Worm (Caenorhabditis elegans) whole organism, young adult: Measurements from ENCODE around the gene dpf-4.
A peak's percentile ranks its signal among the peaks of the same experiment; 100 is the strongest.

ENCODE experiments used
- F33H1.4 ChIP-seq: fragments of 200-800 bp; sonication (Bioruptor generic); IDR thresholded peaks from 2 replicates; pipeline ENCODE4 v1.3.6; 2022; ENCODE audit warnings: missing genetic modification reagents, missing genetic modification characterization, missing compliant biosample characterization
- F39B2.1 ChIP-seq: fragments of 200-800 bp; sonication (Bioruptor generic); IDR thresholded peaks from 2 replicates; pipeline ENCODE4 v1.3.6; 2022; ENCODE audit warnings: missing genetic modification reagents, missing genetic modification characterization, missing compliant biosample characterization
- F49E8.2 ChIP-seq: sonication (generic microtip); optimal IDR thresholded peaks from 3 replicates; lab custom pipeline; 2017; ENCODE audit warnings: missing genetic modification characterization, mild to moderate bottlenecking, missing compliant biosample characterization, antibody characterized with exemption, moderate library complexity; ENCODE audit not compliant: insufficient read depth
- F57A8.1 ChIP-seq: fragments of 200-800 bp; sonication (Bioruptor generic); optimal IDR thresholded peaks from 2 replicates; lab custom pipeline; 2018; ENCODE audit warnings: mild to moderate bottlenecking, missing genetic modification characterization, moderate library complexity, missing compliant biosample characterization
- T07F8.4 ChIP-seq: sonication (generic microtip); optimal IDR thresholded peaks from 2 replicates; lab custom pipeline; 2016; ENCODE audit warnings: mild to moderate bottlenecking, missing genetic modification characterization, moderate library complexity, missing compliant biosample characterization
- T26A5.8 ChIP-seq: sonication (generic microtip); optimal IDR thresholded peaks from 2 replicates; lab custom pipeline; 2016; ENCODE audit warnings: missing genetic modification characterization, missing compliant biosample characterization
- Y67H2A.10 ChIP-seq: fragments of 200-800 bp; sonication (Bioruptor generic); conservative IDR thresholded peaks from 2 replicates; pipeline ENCODE4 v1.3.6; 2022; ENCODE audit warnings: missing genetic modification reagents, missing genetic modification characterization, missing compliant biosample characterization
- Y79H2A.3 ChIP-seq: fragments of 200-800 bp; sonication (Bioruptor generic); conservative IDR thresholded peaks from 2 replicates; pipeline ENCODE4 v1.3.6; 2022; ENCODE audit warnings: missing genetic modification reagents, missing genetic modification characterization, missing compliant biosample characterization
- ama-1 ChIP-seq, 3 experiments: fragments of 150-350 bp in 1 of 3; sonication (generic microtip) in 2 of 3; optimal IDR thresholded peaks; 2 replicates each; lab custom pipeline; 2014 to 2018; ENCODE audit warnings: missing biosample characterization in 2 of 3, missing genetic modification characterization in 2 of 3, missing genetic modification reagents in 2 of 3
- aptf-2 ChIP-seq: fragments of 200-800 bp; sonication (Bioruptor generic); conservative IDR thresholded peaks from 2 replicates; pipeline ENCODE4 v1.3.6; 2022; ENCODE audit warnings: missing genetic modification reagents, missing genetic modification characterization, missing compliant biosample characterization
- atf-7 ChIP-seq: sonication (generic microtip); optimal IDR thresholded peaks from 2 replicates; lab custom pipeline; 2017; ENCODE audit warnings: mild to moderate bottlenecking, missing genetic modification characterization, missing compliant biosample characterization
- attf-3 ChIP-seq: fragments of 200-800 bp; sonication (Bioruptor generic); conservative IDR thresholded peaks from 2 replicates; pipeline ENCODE4 v1.3.6; 2022; ENCODE audit warnings: missing genetic modification reagents, missing genetic modification characterization, missing compliant biosample characterization
- attf-6 ChIP-seq: fragments of 200-800 bp; sonication (Bioruptor generic); IDR thresholded peaks from 2 replicates; pipeline ENCODE4 v1.3.6; 2022; ENCODE audit warnings: missing genetic modification reagents, missing genetic modification characterization, missing compliant biosample characterization
- bed-2 ChIP-seq: fragments of 200-800 bp; sonication (Bioruptor generic); IDR thresholded peaks from 2 replicates; pipeline ENCODE4 v1.3.6; 2022; ENCODE audit warnings: missing genetic modification reagents, missing genetic modification characterization, missing compliant biosample characterization
- ccch-3 ChIP-seq: fragments of 200-800 bp; sonication (Bioruptor generic); optimal IDR thresholded peaks from 2 replicates; lab custom pipeline; 2018; ENCODE audit warnings: mild to moderate bottlenecking, missing genetic modification characterization, missing compliant biosample characterization
- cebp-1 ChIP-seq, 2 experiments: fragments of 200-800 bp in 1 of 2; sonication (Bioruptor generic) in 1 of 2; sonication (generic microtip) in 1 of 2; IDR thresholded peaks in 1 of 2; optimal IDR thresholded peaks in 1 of 2; 2 replicates each; pipeline versions ENCODE4 v1.3.6 to Lab custom; 2017 to 2022; ENCODE audit warnings: missing compliant biosample characterization in 2 of 2, missing genetic modification characterization in 2 of 2, mild to moderate bottlenecking in 1 of 2, missing genetic modification reagents in 1 of 2, moderate library complexity in 1 of 2
- ceh-40 ChIP-seq: fragments of 200-800 bp; sonication (Bioruptor generic); IDR thresholded peaks from 2 replicates; pipeline ENCODE4 v1.3.6; 2022; ENCODE audit warnings: missing genetic modification characterization, missing compliant biosample characterization
- ceh-58 ChIP-seq: fragments of 200-800 bp; sonication (Bioruptor generic); IDR thresholded peaks from 2 replicates; pipeline ENCODE4 v1.3.6; 2022; ENCODE audit warnings: missing genetic modification characterization, missing compliant biosample characterization
- ceh-91 ChIP-seq: fragments of 200-800 bp; sonication (Bioruptor generic); IDR thresholded peaks from 2 replicates; pipeline ENCODE4 v1.3.6; 2022; ENCODE audit warnings: missing genetic modification reagents, missing genetic modification characterization, missing compliant biosample characterization
- die-1 ChIP-seq: sonication (generic microtip); optimal IDR thresholded peaks from 2 replicates; lab custom pipeline; 2016; ENCODE audit warnings: missing genotype, mild to moderate bottlenecking, missing genetic modification characterization, missing compliant biosample characterization
- dox-1 ChIP-seq: fragments of 200-800 bp; sonication (Bioruptor generic); IDR thresholded peaks from 2 replicates; pipeline ENCODE4 v1.3.6; 2022; ENCODE audit warnings: missing genetic modification reagents, missing genetic modification characterization, missing compliant biosample characterization
- dpl-1 ChIP-seq: fragments of 150-350 bp; optimal IDR thresholded peaks from 2 replicates; lab custom pipeline; 2014; ENCODE audit warnings: missing biosample characterization, missing genetic modification reagents, missing genetic modification characterization
- efl-1 ChIP-seq: fragments of 150-350 bp; optimal IDR thresholded peaks from 2 replicates; lab custom pipeline; 2014; ENCODE audit warnings: missing biosample characterization, missing genetic modification reagents, missing genetic modification characterization
- egl-44 ChIP-seq: fragments of 200-800 bp; sonication (Bioruptor generic); IDR thresholded peaks from 2 replicates; pipeline ENCODE4 v1.3.6; 2022; ENCODE audit warnings: missing genetic modification reagents, missing genetic modification characterization, missing compliant biosample characterization
- gei-17 ChIP-seq: fragments of 200-800 bp; sonication (Bioruptor generic); optimal IDR thresholded peaks from 2 replicates; lab custom pipeline; 2018; ENCODE audit warnings: mild to moderate bottlenecking, missing genetic modification characterization, missing compliant biosample characterization
- hlh-12 ChIP-seq: sonication (generic microtip); optimal IDR thresholded peaks from 2 replicates; lab custom pipeline; 2016; ENCODE audit warnings: missing genetic modification characterization, missing compliant biosample characterization
- hrde-1 ChIP-seq: sonication (generic microtip); optimal IDR thresholded peaks from 2 replicates; lab custom pipeline; 2016; ENCODE audit warnings: missing genetic modification characterization, mild to moderate bottlenecking, missing compliant biosample characterization, moderate library complexity, missing genotype, missing genetic modification reagents, borderline replicate concordance
- hsf-1 ChIP-seq: fragments of 200-800 bp; sonication (Bioruptor generic); IDR thresholded peaks from 2 replicates; pipeline ENCODE4 v1.3.6; 2022; ENCODE audit warnings: missing genetic modification reagents, missing genetic modification characterization, missing compliant biosample characterization
- lag-1 ChIP-seq: fragments of 200-800 bp; sonication (Bioruptor generic); IDR thresholded peaks from 2 replicates; pipeline ENCODE4 v1.3.6; 2022; ENCODE audit warnings: missing genetic modification reagents, missing genetic modification characterization, missing compliant biosample characterization
- lin-40 ChIP-seq: sonication (generic microtip); optimal IDR thresholded peaks from 2 replicates; lab custom pipeline; 2016; ENCODE audit warnings: missing genetic modification characterization, mild to moderate bottlenecking, missing compliant biosample characterization, missing genotype, missing genetic modification reagents
- lin-54 ChIP-seq: fragments of 200-800 bp; sonication (Bioruptor generic); optimal IDR thresholded peaks from 2 replicates; lab custom pipeline; 2018; ENCODE audit warnings: mild to moderate bottlenecking, missing genetic modification characterization, missing compliant biosample characterization
- lsl-1 ChIP-seq: fragments of 200-800 bp; sonication (Bioruptor generic); optimal IDR thresholded peaks from 2 replicates; lab custom pipeline; 2018; ENCODE audit warnings: mild to moderate bottlenecking, missing genetic modification characterization, moderate library complexity, missing compliant biosample characterization
- lsy-27 ChIP-seq: sonication (generic microtip); optimal IDR thresholded peaks from 2 replicates; lab custom pipeline; 2017; ENCODE audit warnings: missing genetic modification characterization, mild to moderate bottlenecking, missing compliant biosample characterization, antibody characterized with exemption, missing genotype, borderline replicate concordance; ENCODE audit not compliant: insufficient read depth
- madf-10 ChIP-seq: sonication (generic microtip); optimal IDR thresholded peaks from 2 replicates; lab custom pipeline; 2016; ENCODE audit warnings: mild to moderate bottlenecking, missing genetic modification characterization, missing compliant biosample characterization
- madf-6 ChIP-seq: fragments of 200-800 bp; sonication (Bioruptor generic); IDR thresholded peaks from 2 replicates; pipeline ENCODE4 v1.3.6; 2022; ENCODE audit warnings: missing genetic modification reagents, missing genetic modification characterization, missing compliant biosample characterization
- nfya-2 ChIP-seq: fragments of 200-800 bp; sonication (Bioruptor generic); IDR thresholded peaks from 2 replicates; pipeline ENCODE4 v1.3.6; 2022; ENCODE audit warnings: missing genetic modification reagents, missing genetic modification characterization, missing compliant biosample characterization
- nfyb-1 ChIP-seq: fragments of 200-800 bp; sonication (Bioruptor generic); IDR thresholded peaks from 2 replicates; pipeline ENCODE4 v1.3.6; 2022; ENCODE audit warnings: missing genetic modification reagents, missing genetic modification characterization, missing compliant biosample characterization
- nhr-80 ChIP-seq: sonication (generic microtip); optimal IDR thresholded peaks from 2 replicates; lab custom pipeline; 2016; ENCODE audit warnings: missing genetic modification characterization, missing compliant biosample characterization
- nhr-90 ChIP-seq: sonication (generic microtip); optimal IDR thresholded peaks from 2 replicates; lab custom pipeline; 2016; ENCODE audit warnings: missing genotype, mild to moderate bottlenecking, missing genetic modification characterization, missing compliant biosample characterization
- pha-4 ChIP-seq: fragments of 150-350 bp; sonication (generic microtip); optimal IDR thresholded peaks from 2 replicates; lab custom pipeline; 2014; ENCODE audit warnings: missing biosample characterization, missing genetic modification reagents, missing genetic modification characterization
- rcor-1 ChIP-seq: fragments of 200-800 bp; sonication (Bioruptor generic); IDR thresholded peaks from 2 replicates; pipeline ENCODE4 v1.3.6; 2022; ENCODE audit warnings: missing genetic modification reagents, missing genetic modification characterization, missing compliant biosample characterization
- repo-1 ChIP-seq: sonication (generic microtip); optimal IDR thresholded peaks from 2 replicates; lab custom pipeline; 2017; ENCODE audit warnings: mild to moderate bottlenecking, missing genetic modification characterization, missing compliant biosample characterization
- rpc-1 ChIP-seq, 2 experiments: fragments of 150-350 bp in 1 of 2; sonication (generic microtip) in 1 of 2; optimal IDR thresholded peaks; 2 replicates each; lab custom pipeline; 2014 to 2018; ENCODE audit warnings: missing biosample characterization in 1 of 2, missing genetic modification characterization in 1 of 2, missing genetic modification reagents in 1 of 2, missing genotype in 1 of 2
- somi-1 ChIP-seq: fragments of 200-800 bp; sonication (Bioruptor generic); optimal IDR thresholded peaks from 2 replicates; lab custom pipeline; 2018; ENCODE audit warnings: mild to moderate bottlenecking, missing genetic modification characterization, missing compliant biosample characterization
- zfh-2 ChIP-seq: fragments of 200-800 bp; sonication (Bioruptor generic); conservative IDR thresholded peaks from 2 replicates; pipeline ENCODE4 v1.3.6; 2022; ENCODE audit warnings: missing genetic modification reagents, missing genetic modification characterization, missing compliant biosample characterization
- ztf-18 ChIP-seq: sonication (generic microtip); optimal IDR thresholded peaks from 2 replicates; lab custom pipeline; 2016; ENCODE audit warnings: missing genotype, mild to moderate bottlenecking, missing genetic modification characterization, missing compliant biosample characterization
- ztf-22 ChIP-seq: fragments of 200-800 bp; sonication (Bioruptor generic); optimal IDR thresholded peaks from 2 replicates; lab custom pipeline; 2018; ENCODE audit warnings: mild to moderate bottlenecking, missing genetic modification characterization, moderate library complexity, missing compliant biosample characterization
- ztf-26 ChIP-seq: sonication (generic microtip); optimal IDR thresholded peaks from 2 replicates; lab custom pipeline; 2017; ENCODE audit warnings: missing genetic modification characterization, missing compliant biosample characterization

dpf-4 gene

DNA sequence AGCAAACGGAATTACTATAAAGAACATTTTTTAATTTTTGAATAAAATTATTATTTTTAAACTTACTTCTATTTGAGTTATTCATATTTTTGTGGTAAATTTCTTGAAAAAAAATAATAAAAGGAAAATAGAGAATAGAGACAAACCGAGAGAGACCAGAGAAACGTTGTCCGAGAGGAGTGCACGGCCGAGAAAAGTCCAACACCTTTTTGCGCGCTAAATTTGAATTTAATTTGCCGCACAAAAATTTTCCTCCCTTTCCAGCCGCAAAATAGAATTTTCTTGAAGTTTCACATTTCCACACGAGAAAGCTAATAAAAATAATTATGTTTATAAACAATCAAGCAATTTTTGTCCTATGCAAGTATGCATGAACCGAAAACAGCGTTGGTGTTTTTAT lies 12.7 kb downstream of the dpf-4 start, which contains the start of the genes F01F1.11 and F01F1.3 (continued):
- TF ChIP-seq lag-1 (GFP tag; lab: Robert Waterston, UW) (no peak), pha-4 (tag; lab: Kevin White, UChicago) (no peak), repo-1 (tag; lab: Kevin White, UChicago) (no peak), ceh-91 (GFP tag; lab: Robert Waterston, UW) (peak; percentile 50; the same call in 1 of the 2 replicates), madf-10 (tag; lab: Kevin White, UChicago) (peak; percentile 40), attf-3 (peak; percentile 69), somi-1 (GFP tag; lab: Kevin White, UChicago) (no peak), hsf-1 (GFP tag; lab: Robert Waterston, UW) (no peak), F39B2.1 (GFP tag; lab: Robert Waterston, UW) (no peak), rcor-1 (GFP tag; lab: Robert Waterston, UW) (no peak; the same call in 1 of the 2 replicates), Y79H2A.3 (GFP tag; lab: Robert Waterston, UW) (no peak), rpc-1 (optimal IDR thresholded peaks at IDR 0.05; lab: Kevin White, UChicago) (no peak), rpc-1 (tag; optimal IDR thresholded peaks at IDR 0.05; lab: Kevin White, UChicago) (no peak), aptf-2 (GFP tag; lab: Robert Waterston, UW) (0 out of 2 replicates have a peak, but pooled peaks have one; percentile 52), dpl-1 (GFP tag; lab: Kevin White, UChicago) (peak; percentile 81), ceh-40 (GFP tag; lab: Robert Waterston, UW) (no peak), lin-54 (GFP tag; lab: Kevin White, UChicago) (peak; percentile 94), ceh-58 (no peak), cebp-1 (GFP tag; IDR thresholded peaks at IDR 0.05; lab: Robert Waterston, UW) (no peak), cebp-1 (tag; optimal IDR thresholded peaks at IDR 0.05; lab: Kevin White, UChicago) (peak; percentile 37), dox-1 (peak; percentile 64; the same call in 1 of the 2 replicates), atf-7 (tag; lab: Kevin White, UChicago) (no peak), egl-44 (no peak), F33H1.4 (GFP tag; lab: Robert Waterston, UW) (peak; percentile 63), nfya-2 (GFP tag; lab: Robert Waterston, UW) (no peak), lsy-27 (no peak), nhr-80 (tag; lab: Kevin White, UChicago) (no peak), attf-6 (GFP tag; lab: Robert Waterston, UW) (no peak), nfyb-1 (GFP tag; lab: Robert Waterston, UW) (peak; percentile 64; the same call in 1 of the 2 replicates), F57A8.1 (GFP tag; lab: Kevin White, UChicago) (no peak), hrde-1 (tag; lab: Kevin White, UChicago) (no peak), madf-6 (peak; percentile 80), T26A5.8 (tag; lab: Kevin White, UChicago) (no peak), ccch-3 (GFP tag; lab: Kevin White, UChicago) (peak; percentile 54), Y67H2A.10 (no peak), die-1 (no peak), zfh-2 (GFP tag; lab: Robert Waterston, UW) (no peak), gei-17 (GFP tag; lab: Kevin White, UChicago) (no peak), ama-1 (optimal IDR thresholded peaks at IDR 0.05; lab: Kevin White, UChicago) (no peak), ama-1 (GFP tag; optimal IDR thresholded peaks at IDR 0.05; lab: Kevin White, UChicago) (no peak), nhr-90 (tag; lab: Kevin White, UChicago) (no peak), ztf-18 (tag; lab: Kevin White, UChicago) (peak; percentile 10), bed-2 (GFP tag; lab: Robert Waterston, UW) (peak; percentile 77; the same call in 1 of the 2 replicates), efl-1 (GFP tag; lab: Kevin White, UChicago) (peak; percentile 80), lsl-1 (GFP tag; lab: Kevin White, UChicago) (peak; percentile 61), lin-40 (tag; lab: Kevin White, UChicago) (peak; percentile 59), ztf-22 (GFP tag; lab: Kevin White, UChicago) (no peak), ztf-26 (tag; lab: Kevin White, UChicago) (no peak), F49E8.2 (tag; lab: Kevin White, UChicago) (peak; percentile 42), hlh-12 (tag; lab: Kevin White, UChicago) (no peak), T07F8.4 (tag; lab: Kevin White, UChicago) (no peak)
